Fruit fly (Drosophila melanogaster): ENCODE results near the gene FoxP.

The FoxP gene

dm6 chr3R:9725121-9725956 is 5.3 kb downstream of the FoxP start, which contains the start of gene hyd (continued):
- TF ChIP-seq CG6765 (GFP tag; optimal IDR thresholded peaks at IDR 0.05), result no peak
- TF ChIP-seq CG43689 (GFP tag; IDR thresholded peaks at IDR 0.05), result no peak
- no peak for TF ChIP-seq CG8388 (GFP tag; optimal IDR thresholded peaks at IDR 0.05)
- no peak for TF ChIP-seq grn (GFP tag; optimal IDR thresholded peaks at IDR 0.05)
- no peak for TF ChIP-seq fu2 (GFP tag; optimal IDR thresholded peaks at IDR 0.05)
- TF ChIP-seq Poxn (GFP tag; IDR thresholded peaks at IDR 0.05), result no peak
- TF ChIP-seq her (GFP tag; optimal IDR thresholded peaks at IDR 0.05), result no peak
- no peak for TF ChIP-seq sima (GFP tag; optimal IDR thresholded peaks at IDR 0.05)
- TF ChIP-seq Dad (GFP tag; optimal IDR thresholded peaks at IDR 0.05), result no peak
- no peak for TF ChIP-seq Mes4 (GFP tag; optimal IDR thresholded peaks at IDR 0.05)
- no peak for TF ChIP-seq CG4328 (GFP tag; optimal IDR thresholded peaks at IDR 0.05)
- no peak for TF ChIP-seq al (GFP tag; IDR thresholded peaks at IDR 0.05)
- TF ChIP-seq CG6175 (GFP tag; IDR thresholded peaks at IDR 0.05), result no peak
- no peak for TF ChIP-seq CG14667 (GFP tag; IDR thresholded peaks at IDR 0.05)
- TF ChIP-seq Nf-YA (GFP tag; IDR thresholded peaks at IDR 0.05), result peak; percentile 33; the same call in 1 of the 2 replicates
- TF ChIP-seq bcd (GFP tag; optimal IDR thresholded peaks at IDR 0.05), result no peak
- no peak for TF ChIP-seq D (optimal IDR thresholded peaks at IDR 0.05)
- no peak for TF ChIP-seq D (GFP tag; optimal IDR thresholded peaks at IDR 0.05)
- peak; percentile 51 for TF ChIP-seq CG30020 (tag; optimal IDR thresholded peaks at IDR 0.05)
- no peak for TF ChIP-seq Sry-β (GFP tag; optimal IDR thresholded peaks at IDR 0.05)
- TF ChIP-seq CG7357 (GFP tag; IDR thresholded peaks at IDR 0.05), result no peak
- TF ChIP-seq dan (GFP tag; IDR thresholded peaks at IDR 0.05), result no peak
- TF ChIP-seq CG10267 (tag; optimal IDR thresholded peaks at IDR 0.05), result peak; percentile 43

dm6 chr3R:9710886-9711285 is 19.8 kb downstream of the FoxP start, which contains the start of the genes trbd and dmt:
Gene trbd, minus strand, starts transcription at chr3R:9711037.
Gene dmt, plus strand, starts transcription at chr3R:9711142.
- TF ChIP-seq CG9876 (GFP tag; optimal IDR thresholded peaks at IDR 0.05) (peak; percentile 76), ci (GFP tag; IDR thresholded peaks at IDR 0.05) (no peak), Vsx1 (GFP tag; optimal IDR thresholded peaks at IDR 0.05) (peak; percentile 99), Antp (GFP tag; optimal IDR thresholded peaks at IDR 0.05) (peak; percentile 68), HmgZ (tag; optimal IDR thresholded peaks at IDR 0.05) (peak; percentile 88), tna (GFP tag; IDR thresholded peaks at IDR 0.05; ENCODE audit: partially characterized antibody) (no peak), bcd (GFP tag; optimal IDR thresholded peaks at IDR 0.05) (no peak), Lim3 (GFP tag; IDR thresholded peaks at IDR 0.05) (no peak), CG10267 (tag; optimal IDR thresholded peaks at IDR 0.05) (peak; percentile 98), chinmo (GFP tag; IDR thresholded peaks at IDR 0.05; ENCODE audit: partially characterized antibody) (no peak), CG2875 (GFP tag; optimal IDR thresholded peaks at IDR 0.05) (no peak), ato (GFP tag; IDR thresholded peaks at IDR 0.05; ENCODE audit: partially characterized antibody) (no peak), Dp (GFP tag; optimal IDR thresholded peaks at IDR 0.05) (peak; percentile 84), CG7372 (GFP tag; IDR thresholded peaks at IDR 0.05) (no peak), Hmr (GFP tag; optimal IDR thresholded peaks at IDR 0.05) (no peak), unc-4 (GFP tag; IDR thresholded peaks at IDR 0.05; ENCODE audit: partially characterized antibody) (no peak), sim (GFP tag; IDR thresholded peaks at IDR 0.05) (no peak), pita (GFP tag; optimal IDR thresholded peaks at IDR 0.05) (peak; percentile 83), peb (GFP tag; IDR thresholded peaks at IDR 0.05) (no peak), CG12942 (GFP tag; optimal IDR thresholded peaks at IDR 0.05) (peak; percentile 23), H2.0 (GFP tag; IDR thresholded peaks at IDR 0.05) (no peak), Sry-δ (GFP tag; optimal IDR thresholded peaks at IDR 0.05) (peak; percentile 83), CG12391 (tag; optimal IDR thresholded peaks at IDR 0.05) (no peak), CG13624 (GFP tag; optimal IDR thresholded peaks at IDR 0.05) (peak; percentile 76), onecut (GFP tag; IDR thresholded peaks at IDR 0.05) (peak; percentile 28), CG1832 (GFP tag; optimal IDR thresholded peaks at IDR 0.05) (no peak), BtbVII (GFP tag; optimal IDR thresholded peaks at IDR 0.05) (no peak), Chrac-16 (GFP tag; optimal IDR thresholded peaks at IDR 0.05) (peak; percentile 24), CG11560 (tag; IDR thresholded peaks at IDR 0.05) (no peak), gro (GFP tag; optimal IDR thresholded peaks at IDR 0.05) (peak; percentile 89)
